Worm (Caenorhabditis elegans): ENCODE measurements around the gene F25H9.7.

DNA sequence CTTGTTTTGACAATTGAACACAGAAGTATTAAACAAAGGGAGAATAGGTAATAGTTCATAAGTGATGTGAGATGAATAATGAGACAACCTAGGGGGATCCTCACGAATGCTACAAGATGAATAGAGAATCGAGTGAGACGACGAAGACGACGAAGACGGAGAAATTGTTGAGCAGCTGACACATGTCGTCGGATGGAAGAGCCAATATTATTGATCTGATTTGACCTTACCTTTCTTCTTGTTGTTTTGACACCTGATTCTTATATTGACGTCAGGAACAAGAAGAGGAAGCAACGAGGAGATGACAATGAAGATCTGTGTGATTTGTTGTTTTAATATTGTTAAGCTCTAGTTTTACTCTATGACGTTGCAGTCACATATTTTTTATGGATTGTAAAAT is 5.3 kb downstream of the F25H9.7 start, which contains the start of gene T10G3.1:
- TF ChIP-seq B0310.2 (tag; optimal IDR thresholded peaks at IDR 0.05) (no peak), ama-1 (optimal IDR thresholded peaks at IDR 0.05) (no peak), scrt-1 (GFP tag; IDR thresholded peaks at IDR 0.05) (no peak), ceh-36 (tag; optimal IDR thresholded peaks at IDR 0.05) (no peak)

All from whole organism, early embryonic.